Worm (Caenorhabditis elegans): ENCODE data around the gene otub-4.

DNA sequence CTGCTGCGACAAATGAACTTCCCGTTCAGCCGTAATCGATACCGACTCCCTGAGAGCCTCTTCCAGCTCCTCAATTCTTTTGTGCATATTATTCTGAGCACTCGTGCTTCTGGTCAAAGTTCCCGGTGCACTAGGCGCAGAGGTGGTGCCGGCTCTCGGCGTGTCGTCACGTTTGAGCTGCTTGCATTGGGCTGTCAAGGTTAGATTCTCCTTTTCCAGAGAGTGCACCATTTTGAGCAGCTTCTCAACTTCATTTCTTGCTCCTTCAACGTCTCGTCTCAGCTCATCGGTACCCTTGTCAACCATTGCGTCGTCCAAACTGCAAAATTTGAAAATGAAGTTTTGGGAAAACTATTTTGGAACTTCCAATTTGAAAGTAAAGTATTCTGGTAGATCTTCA lies 32.4 kb downstream of the otub-4 start:
- no peak for TF ChIP-seq W03F9.2 (tag; optimal IDR thresholded peaks at IDR 0.05)
- TF ChIP-seq him-1 (tag; optimal IDR thresholded peaks at IDR 0.05), result no peak
- no peak for TF ChIP-seq dao-5 (tag; optimal IDR thresholded peaks at IDR 0.05)
